Worm (Caenorhabditis elegans): Measurements from ENCODE around the gene inx-6.
A peak's percentile ranks its signal among the peaks of the same experiment; 100 is the strongest.

The inx-6 gene

DNA sequence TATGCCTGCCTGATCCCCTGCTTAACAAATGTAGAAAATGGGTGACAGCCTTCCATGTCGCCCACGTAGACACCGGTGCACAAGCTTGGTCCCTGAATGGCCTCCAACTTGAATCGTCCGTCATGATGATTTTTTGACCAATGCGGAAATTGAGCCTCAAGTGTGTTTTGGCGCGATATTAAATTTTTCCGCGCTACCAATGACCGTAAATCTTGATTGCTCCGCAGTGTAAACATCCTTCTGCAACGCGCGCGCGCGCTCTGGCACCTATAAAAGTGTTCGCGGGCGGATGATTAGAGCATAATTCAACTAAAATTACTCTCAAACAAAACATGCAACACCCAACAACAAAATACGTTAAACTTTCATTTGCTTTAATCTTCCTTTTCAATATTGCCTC, 26.7 kb upstream of the inx-6 start, which contains the start of gene idpp-7:
Gene idpp-7 (plus strand): TSS at position 301 of the 400 bp plus-strand sequence.
- TF ChIP-seq unc-55 (GFP tag; optimal IDR thresholded peaks at IDR 0.05) (no peak), pqm-1 (tag; optimal IDR thresholded peaks at IDR 0.05) (no peak), ttx-3 (tag; optimal IDR thresholded peaks at IDR 0.05) (no peak), tbx-7 (tag; optimal IDR thresholded peaks at IDR 0.05) (no peak), pros-1 (tag; optimal IDR thresholded peaks at IDR 0.05) (no peak), lim-6 (tag; optimal IDR thresholded peaks at IDR 0.05) (no peak), C08G9.2 (tag; optimal IDR thresholded peaks at IDR 0.05) (no peak), F13H6.1 (tag; optimal IDR thresholded peaks at IDR 0.05) (no peak), ceh-31 (tag; optimal IDR thresholded peaks at IDR 0.05) (no peak), ceh-30 (tag; optimal IDR thresholded peaks at IDR 0.05) (no peak), gmeb-2 (tag; optimal IDR thresholded peaks at IDR 0.05) (no peak), dve-1 (tag; optimal IDR thresholded peaks at IDR 0.05) (no peak), K02D7.2 (tag; optimal IDR thresholded peaks at IDR 0.05) (no peak), elt-2 (tag; optimal IDR thresholded peaks at IDR 0.05) (no peak), eyg-1 (tag; optimal IDR thresholded peaks at IDR 0.05) (no peak), dmd-4 (tag; optimal IDR thresholded peaks at IDR 0.05; ENCODE audit: borderline replicate concordance) (no peak), pag-3 (tag; optimal IDR thresholded peaks at IDR 0.05; ENCODE audit: borderline replicate concordance) (no peak), npax-4 (tag; optimal IDR thresholded peaks at IDR 0.05) (no peak), nhr-232 (tag; optimal IDR thresholded peaks at IDR 0.05) (no peak), hlh-8 (tag; optimal IDR thresholded peaks at IDR 0.05) (no peak)

DNA sequence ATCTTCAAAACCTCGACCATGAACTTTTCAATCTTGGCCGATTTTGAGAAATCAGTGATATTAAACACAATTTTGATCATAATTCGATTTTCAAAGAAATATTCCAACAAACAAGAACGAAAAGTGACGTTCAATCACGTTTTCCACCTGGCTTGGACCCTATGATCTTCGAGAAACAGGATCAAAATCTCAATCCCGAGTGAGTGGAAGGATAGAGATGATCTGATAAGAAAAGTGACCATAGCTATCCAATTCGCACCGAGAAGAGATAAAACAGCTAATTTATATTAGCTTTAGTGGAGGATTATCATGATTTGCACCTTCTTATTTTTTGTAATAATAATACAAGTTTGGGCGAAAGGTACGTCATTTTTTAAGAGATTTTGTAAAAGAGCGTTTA, 25.3 kb upstream of the inx-6 start, which contains the start of gene T23F6.2:
Gene T23F6.2 (plus strand): TSS at position 251 of the 400 bp plus-strand sequence.
- no peak for TF ChIP-seq Y22D7AL.16 (tag; optimal IDR thresholded peaks at IDR 0.05)
- no peak for TF ChIP-seq elt-2 (tag; optimal IDR thresholded peaks at IDR 0.05)
- TF ChIP-seq pha-2 (tag; optimal IDR thresholded peaks at IDR 0.05), result no peak
- no peak for TF ChIP-seq pag-3 (tag; optimal IDR thresholded peaks at IDR 0.05; ENCODE audit: borderline replicate concordance)
- TF ChIP-seq madf-2 (tag; optimal IDR thresholded peaks at IDR 0.05), result no peak
- TF ChIP-seq ceh-18 (tag; optimal IDR thresholded peaks at IDR 0.05), result no peak
- no peak for TF ChIP-seq lin-11 (tag; optimal IDR thresholded peaks at IDR 0.05)

DNA sequence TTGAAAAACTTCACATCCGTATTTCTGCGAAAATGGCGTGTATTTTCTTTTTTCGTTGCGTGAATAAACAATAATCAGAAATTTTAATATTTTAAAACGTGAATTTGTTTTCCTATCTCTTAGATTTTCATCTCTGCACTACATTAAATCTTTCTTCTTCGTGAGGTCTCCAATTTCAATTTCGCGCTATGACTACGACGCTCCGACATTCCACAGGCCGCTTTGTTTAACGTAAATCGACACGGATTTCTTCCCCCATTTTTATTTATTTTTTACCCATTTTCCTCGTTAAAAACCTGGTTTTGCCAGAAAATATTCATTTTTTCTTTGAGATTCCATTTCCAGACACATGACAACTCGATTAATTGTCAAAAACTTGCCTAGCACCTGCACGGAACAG, 21.7 kb upstream of the inx-6 start, which contains the start of the genes T23F6.3 and rbd-1:
Gene T23F6.3 (minus strand): TSS at position 120 of the 400 bp plus-strand sequence.
Gene rbd-1 (plus strand): TSS at position 346 of the 400 bp plus-strand sequence.
- TF ChIP-seq ceh-2 (tag; optimal IDR thresholded peaks at IDR 0.05), result peak; percentile 83
- TF ChIP-seq hlh-6 (tag; optimal IDR thresholded peaks at IDR 0.05), result no peak
- TF ChIP-seq ceh-14 (tag; optimal IDR thresholded peaks at IDR 0.05), result peak; percentile 65
- TF ChIP-seq unc-86 (tag; optimal IDR thresholded peaks at IDR 0.05), result peak; percentile 43
- no peak for TF ChIP-seq ceh-24 (tag; optimal IDR thresholded peaks at IDR 0.05)
- TF ChIP-seq C38D4.7 (GFP tag; optimal IDR thresholded peaks at IDR 0.05), result no peak
- TF ChIP-seq pha-2 (tag; optimal IDR thresholded peaks at IDR 0.05), result no peak
- peak; percentile 61 for TF ChIP-seq dve-1 (tag; optimal IDR thresholded peaks at IDR 0.05)
- no peak for TF ChIP-seq ceh-9 (tag; optimal IDR thresholded peaks at IDR 0.05)
- TF ChIP-seq pha-4 (tag; optimal IDR thresholded peaks at IDR 0.05), result no peak
- peak; percentile 7 for TF ChIP-seq Y22D7AL.16 (tag; optimal IDR thresholded peaks at IDR 0.05)
- no peak for TF ChIP-seq sdc-2 (tag; optimal IDR thresholded peaks at IDR 0.05)
- no peak for TF ChIP-seq pag-3 (tag; optimal IDR thresholded peaks at IDR 0.05; ENCODE audit: borderline replicate concordance)
- peak; percentile 57 for TF ChIP-seq tbx-7 (tag; optimal IDR thresholded peaks at IDR 0.05)
- no peak for TF ChIP-seq eyg-1 (tag; optimal IDR thresholded peaks at IDR 0.05)
- TF ChIP-seq ceh-30 (tag; optimal IDR thresholded peaks at IDR 0.05), result no peak
- TF ChIP-seq F13H6.1 (tag; optimal IDR thresholded peaks at IDR 0.05), result no peak
- no peak for TF ChIP-seq sox-4 (tag; optimal IDR thresholded peaks at IDR 0.05)
- TF ChIP-seq nhr-11 (tag; optimal IDR thresholded peaks at IDR 0.05), result no peak
- peak; percentile 62 for TF ChIP-seq fax-1 (tag; optimal IDR thresholded peaks at IDR 0.05)
- TF ChIP-seq ceh-19 (GFP tag; optimal IDR thresholded peaks at IDR 0.05), result peak; percentile 19
- TF ChIP-seq lim-6 (tag; optimal IDR thresholded peaks at IDR 0.05), result peak; percentile 27
- no peak for TF ChIP-seq odd-2 (tag; optimal IDR thresholded peaks at IDR 0.05)
- TF ChIP-seq hlh-15 (tag; optimal IDR thresholded peaks at IDR 0.05), result peak; percentile 16
- no peak for TF ChIP-seq elt-4 (tag; optimal IDR thresholded peaks at IDR 0.05)
- TF ChIP-seq unc-42 (tag; optimal IDR thresholded peaks at IDR 0.05), result peak; percentile 73
- TF ChIP-seq mec-3 (tag; optimal IDR thresholded peaks at IDR 0.05; ENCODE audit: borderline replicate concordance), result peak; percentile 43
- peak; percentile 77 for TF ChIP-seq ceh-34 (tag; optimal IDR thresholded peaks at IDR 0.05)
- TF ChIP-seq C08G9.2 (tag; optimal IDR thresholded peaks at IDR 0.05), result peak; percentile 76
- TF ChIP-seq ceh-45 (GFP tag; IDR thresholded peaks at IDR 0.05), result no peak
- no peak for TF ChIP-seq syd-9 (tag; optimal IDR thresholded peaks at IDR 0.05)
- TF ChIP-seq gmeb-2 (tag; optimal IDR thresholded peaks at IDR 0.05), result no peak
- TF ChIP-seq ets-4 (tag; optimal IDR thresholded peaks at IDR 0.05), result peak; percentile 76
- peak; percentile 69 for TF ChIP-seq ref-2 (tag; optimal IDR thresholded peaks at IDR 0.05)
- TF ChIP-seq ceh-31 (tag; optimal IDR thresholded peaks at IDR 0.05), result peak; percentile 97
- no peak for TF ChIP-seq madf-2 (tag; optimal IDR thresholded peaks at IDR 0.05)
